Fruit fly (Drosophila melanogaster): ENCODE data around the gene CG10428.

CG10428 gene

dm6 chr2L:18985201-18986124 is 36.8 kb downstream of the CG10428 start:
- TF ChIP-seq noc (tag; optimal IDR thresholded peaks at IDR 0.05), result peak; percentile 83

- no peak for TF ChIP-seq noc (tag; optimal IDR thresholded peaks at IDR 0.05)
These were observed 37.4 kb downstream of the CG10428 start for dm6 chr2L:18986125-18986498.

dm6 chr2L:18987078-18987895 is 38.6 kb downstream of the CG10428 start, which contains the start of the genes Swip-1 and EMC5:
Gene Swip-1 (minus strand): TSS chr2L:18987280.
Gene EMC5 (plus strand): TSS chr2L:18987707.
- peak; percentile 60 for TF ChIP-seq noc (tag; optimal IDR thresholded peaks at IDR 0.05)

dm6 chr2L:18990133-18990532 is 41.4 kb downstream of the CG10428 start, which contains the start of gene CG15170:
Gene CG15170 (minus strand): TSS chr2L:18990233.
- TF ChIP-seq noc (tag; optimal IDR thresholded peaks at IDR 0.05), result no peak

- TF ChIP-seq noc (tag; optimal IDR thresholded peaks at IDR 0.05), result no peak
These were observed 42.0 kb downstream of the CG10428 start, which contains the start of gene CG15169 for dm6 chr2L:18990720-18991119. Gene CG15169 (plus strand): TSS chr2L:18991020.

dm6 chr2L:18992196-18992595 is 43.5 kb downstream of the CG10428 start, which contains the start of gene CG46465:
Gene CG46465 (plus strand): TSS chr2L:18992496.
- no peak for TF ChIP-seq noc (tag; optimal IDR thresholded peaks at IDR 0.05)

- peak; percentile 14 for TF ChIP-seq noc (tag; optimal IDR thresholded peaks at IDR 0.05)
These were observed 47.2 kb downstream of the CG10428 start, which contains the start of gene CG10650 for dm6 chr2L:18995660-18996417. Gene CG10650 (minus strand): TSS chr2L:18995934.

- TF ChIP-seq noc (tag; optimal IDR thresholded peaks at IDR 0.05), result no peak
These were observed 48.5 kb downstream of the CG10428 start, which contains the start of gene CG31792 for dm6 chr2L:18997148-18997547. Gene CG31792 (plus strand): TSS chr2L:18997448.
